Fruit fly (Drosophila melanogaster) whole organism, embryonic: ENCODE measurements around the gene vib.

Source experiments
- ATbp ChIP-seq: fragments of 200-800 bp; sonication (Bioruptor generic); optimal IDR thresholded peaks from 2 replicates; lab custom pipeline; 2017; ENCODE audit warnings: missing biosample characterization, mild to moderate bottlenecking, missing genetic modification characterization, missing genetic modification reagents
- Abd-B ChIP-seq: fragments of 200-800 bp; sonication (Bioruptor generic); optimal IDR thresholded peaks from 2 replicates; lab custom pipeline; 2018; ENCODE audit warnings: missing biosample characterization, mild to moderate bottlenecking, missing genetic modification characterization, moderate library complexity
- Antp ChIP-seq: fragments of 200-800 bp; sonication (Bioruptor generic); optimal IDR thresholded peaks from 3 replicates; lab custom pipeline; 2016; ENCODE audit warnings: missing biosample characterization, missing genetic modification characterization
- Awh ChIP-seq: fragments of 200-800 bp; sonication (Bioruptor generic); IDR thresholded peaks from 2 replicates; pipeline ENCODE4, ENCODE4 v1.3.6; 2022; ENCODE audit warnings: missing biosample characterization, missing genetic modification characterization
- CG10209 ChIP-seq: fragments of 200-800 bp; sonication (Bioruptor generic); optimal IDR thresholded peaks from 3 replicates; lab custom pipeline; 2017; ENCODE audit warnings: missing biosample characterization, mild to moderate bottlenecking, missing genetic modification characterization, missing genetic modification reagents
- CG10543 ChIP-seq: fragments of 200-800 bp; sonication (Bioruptor generic); optimal IDR thresholded peaks from 3 replicates; lab custom pipeline; 2017; ENCODE audit warnings: missing biosample characterization, mild to moderate bottlenecking, missing genetic modification characterization, moderate library complexity
- CG10959 ChIP-seq: fragments of 200-800 bp; sonication (Bioruptor generic); IDR thresholded peaks from 2 replicates; pipeline ENCODE4 v1.3.6; 2022; ENCODE audit warnings: missing biosample characterization, missing genetic modification characterization
- CG11723 ChIP-seq: fragments of 200-800 bp; sonication (Bioruptor generic); optimal IDR thresholded peaks from 2 replicates; lab custom pipeline; 2017; ENCODE audit warnings: missing biosample characterization, mild to moderate bottlenecking, missing genetic modification characterization
- CG12071 ChIP-seq: fragments of 200-800 bp; sonication (Bioruptor generic); optimal IDR thresholded peaks from 3 replicates; lab custom pipeline; 2018; ENCODE audit warnings: missing biosample characterization, mild to moderate bottlenecking, missing genetic modification characterization
- CG12744 ChIP-seq: fragments of 200-800 bp; sonication (Bioruptor generic); optimal IDR thresholded peaks from 2 replicates; lab custom pipeline; 2016; ENCODE audit warnings: missing biosample characterization, missing genetic modification characterization
- CG14014 ChIP-seq: fragments of 200-800 bp; sonication (Bioruptor generic); IDR thresholded peaks from 2 replicates; pipeline ENCODE4 v1.3.6; 2022; ENCODE audit warnings: missing biosample characterization, missing genetic modification characterization
- CG1603 ChIP-seq: fragments of 200-800 bp; sonication (Bioruptor generic); optimal IDR thresholded peaks from 2 replicates; lab custom pipeline; 2019; ENCODE audit warnings: missing biosample characterization, mild to moderate bottlenecking, missing genetic modification characterization, moderate library complexity
- CG16779 ChIP-seq: fragments of 200-800 bp; sonication (Bioruptor generic); IDR thresholded peaks from 2 replicates; pipeline ENCODE4 v1.3.6; 2022; ENCODE audit warnings: missing biosample characterization, missing genetic modification characterization
- CG17568 ChIP-seq: fragments of 200-800 bp; sonication (Bioruptor generic); optimal IDR thresholded peaks from 2 replicates; lab custom pipeline; 2018; ENCODE audit warnings: missing biosample characterization, mild to moderate bottlenecking, missing genetic modification characterization, moderate library complexity
- CG31388 ChIP-seq: fragments of 200-800 bp; sonication (Bioruptor generic); optimal IDR thresholded peaks from 2 replicates; lab custom pipeline; 2016; ENCODE audit warnings: missing biosample characterization, missing genetic modification characterization
- CG3407 ChIP-seq: fragments of 200-800 bp; sonication (Bioruptor generic); optimal IDR thresholded peaks from 2 replicates; lab custom pipeline; 2018; ENCODE audit warnings: missing biosample characterization, mild to moderate bottlenecking, missing genetic modification characterization
- CG4617 ChIP-seq: fragments of 200-800 bp; sonication (Bioruptor generic); optimal IDR thresholded peaks from 3 replicates; lab custom pipeline; 2016; ENCODE audit warnings: missing biosample characterization, missing genetic modification characterization, borderline replicate concordance
- Ets65A ChIP-seq: fragments of 200-800 bp; sonication (Bioruptor generic); peaks from one replicate; lab custom pipeline; 2016; ENCODE audit warnings: missing biosample characterization, missing genetic modification characterization
- Fer2 ChIP-seq: fragments of 200-800 bp; sonication (Bioruptor generic); optimal IDR thresholded peaks from 2 replicates; lab custom pipeline; 2018; ENCODE audit warnings: missing biosample characterization, mild to moderate bottlenecking, missing genetic modification characterization, moderate library complexity
- GATAe ChIP-seq: fragments of 200-800 bp; sonication (Bioruptor generic); conservative IDR thresholded peaks from 2 replicates; pipeline ENCODE4 v1.3.6; 2022; ENCODE audit warnings: missing biosample characterization, missing genetic modification characterization
- HHEX ChIP-seq: fragments of 200-800 bp; sonication (Bioruptor generic); optimal IDR thresholded peaks from 3 replicates; lab custom pipeline; 2017; ENCODE audit warnings: missing biosample characterization, mild to moderate bottlenecking, missing genetic modification characterization, missing genetic modification reagents
- Hmr ChIP-seq: fragments of 200-800 bp; sonication (Bioruptor generic); optimal IDR thresholded peaks from 3 replicates; lab custom pipeline; 2017; ENCODE audit warnings: mild to moderate bottlenecking, missing biosample characterization, missing genetic modification reagents, missing genetic modification characterization
- Hr78 ChIP-seq, 2 experiments: fragments of 200-800 bp in 1 of 2; fragments of >200 bp in 1 of 2; sonication (Bioruptor generic) in 1 of 2; optimal IDR thresholded peaks; 2 replicates each; lab custom pipeline; 2017 to 2019; ENCODE audit warnings: missing biosample characterization in 2 of 2, missing genetic modification characterization in 2 of 2, mild to moderate bottlenecking in 1 of 2, moderate library complexity in 1 of 2
- MTF-1 ChIP-seq: fragments of 200-800 bp; sonication (Bioruptor generic); optimal IDR thresholded peaks from 2 replicates; lab custom pipeline; 2018; ENCODE audit warnings: missing biosample characterization, mild to moderate bottlenecking, missing genetic modification characterization, borderline replicate concordance
- Med ChIP-seq: fragments of 200-800 bp; sonication (Bioruptor generic); peaks from one replicate; lab custom pipeline; 2016; ENCODE audit warnings: missing biosample characterization, missing genetic modification characterization, mild to moderate bottlenecking, inconsistent platforms, moderate library complexity
- Opbp ChIP-seq: fragments of 200-800 bp; sonication (Bioruptor generic); IDR thresholded peaks from 3 replicates; pipeline ENCODE4 v1.3.6; 2022; ENCODE audit warnings: missing biosample characterization, missing genetic modification characterization; ENCODE audit not compliant: partially characterized antibody
- Rfx ChIP-seq: fragments of 200-800 bp; sonication (Bioruptor generic); IDR thresholded peaks from 2 replicates; pipeline ENCODE4 v1.3.6; 2022; ENCODE audit warnings: missing biosample characterization, missing genetic modification characterization
- Vsx1 ChIP-seq: fragments of 200-800 bp; sonication (Bioruptor generic); optimal IDR thresholded peaks from 2 replicates; lab custom pipeline; 2017; ENCODE audit warnings: missing biosample characterization, mild to moderate bottlenecking, missing genetic modification characterization, missing genetic modification reagents
- dati ChIP-seq: fragments of 200-800 bp; sonication (Bioruptor generic); IDR thresholded peaks from 2 replicates; pipeline ENCODE4 v1.3.6; 2022; ENCODE audit warnings: missing biosample characterization, missing genetic modification characterization
- dmrt99B ChIP-seq: fragments of 200-800 bp; sonication (Bioruptor generic); optimal IDR thresholded peaks from 2 replicates; lab custom pipeline; 2018; ENCODE audit warnings: missing biosample characterization, mild to moderate bottlenecking, missing genetic modification characterization, moderate library complexity
- eyg ChIP-seq: fragments of 200-800 bp; sonication (Bioruptor generic); optimal IDR thresholded peaks from 3 replicates; lab custom pipeline; 2016; ENCODE audit warnings: missing biosample characterization, missing genetic modification characterization
- gcm2 ChIP-seq: fragments of 200-800 bp; sonication (Bioruptor generic); optimal IDR thresholded peaks from 2 replicates; lab custom pipeline; 2016; ENCODE audit warnings: missing biosample characterization, missing genetic modification characterization
- mam ChIP-seq: fragments of 200-800 bp; sonication (Bioruptor generic); optimal IDR thresholded peaks from 3 replicates; lab custom pipeline; 2016; ENCODE audit warnings: missing biosample characterization, missing genetic modification characterization
- pan ChIP-seq, 4 experiments: fragments of >200 bp in 3 of 4; fragments of 200-800 bp in 1 of 4; sonication (Bioruptor generic) in 1 of 4; optimal IDR thresholded peaks in 3 of 4; IDR thresholded peaks in 1 of 4; 2 replicates each; pipeline versions ENCODE4 v1.3.6 to Lab custom; 2017 to 2022; ENCODE audit warnings: missing biosample characterization in 2 of 4, missing genetic modification characterization in 2 of 4, mixed read lengths in 1 of 4
- scrt ChIP-seq: fragments of 200-800 bp; sonication (Bioruptor generic); optimal IDR thresholded peaks from 2 replicates; lab custom pipeline; 2018; ENCODE audit warnings: missing biosample characterization, mild to moderate bottlenecking, missing genetic modification characterization, moderate library complexity
- seq ChIP-seq: fragments of 200-800 bp; sonication (Bioruptor generic); IDR thresholded peaks from 2 replicates; pipeline ENCODE4 v1.3.6; 2022; ENCODE audit warnings: missing biosample characterization, missing genetic modification characterization
- sima ChIP-seq: fragments of 200-800 bp; sonication (Bioruptor generic); optimal IDR thresholded peaks from 2 replicates; lab custom pipeline; 2016; ENCODE audit warnings: missing biosample characterization, missing genetic modification characterization
- slbo ChIP-seq: fragments of 200-800 bp; sonication (Bioruptor generic); IDR thresholded peaks from 2 replicates; pipeline ENCODE4 v1.3.6; 2022; ENCODE audit warnings: missing biosample characterization, missing genetic modification characterization
- sug ChIP-seq: fragments of 200-800 bp; optimal IDR thresholded peaks from 2 replicates; lab custom pipeline; 2019; ENCODE audit warnings: missing biosample characterization, mild to moderate bottlenecking, missing genetic modification characterization, moderate library complexity
- tgo ChIP-seq: fragments of 200-800 bp; sonication (Bioruptor generic); IDR thresholded peaks from 3 replicates; pipeline ENCODE4 v1.3.6; 2022; ENCODE audit warnings: missing biosample characterization, missing genetic modification characterization
- unpg ChIP-seq: fragments of 200-800 bp; sonication (Bioruptor generic); optimal IDR thresholded peaks from 3 replicates; lab custom pipeline; 2018; ENCODE audit warnings: missing biosample characterization, mild to moderate bottlenecking, missing genetic modification characterization, moderate library complexity

The vib gene

DNA sequence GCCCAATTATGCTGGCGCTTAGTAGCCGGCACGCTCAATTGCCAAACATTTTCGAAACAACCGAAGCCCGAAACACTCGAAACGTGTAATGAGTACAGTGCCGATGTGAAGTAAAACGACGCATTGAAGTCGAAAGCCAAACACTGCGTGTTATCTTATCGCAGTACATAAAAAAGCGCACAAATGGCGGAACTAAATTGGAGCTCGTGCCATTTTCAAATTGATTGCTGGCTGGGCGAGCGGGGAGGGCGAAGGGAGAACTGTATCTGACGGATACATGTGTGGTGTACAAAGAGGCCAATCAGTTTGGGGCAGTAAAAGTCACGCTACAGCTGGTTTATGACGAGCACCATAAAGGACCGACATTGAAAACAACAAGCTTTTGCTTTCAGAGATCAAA lies 3.1 kb downstream of the vib start (continued):
- TF ChIP-seq HHEX (peak; percentile 36), gcm2 (GFP tag; lab: Kevin White, UChicago) (no peak), mam (GFP tag; lab: Kevin White, UChicago) (no peak), Rfx (GFP tag; lab: Robert Waterston, UW) (peak; percentile 19; the same call in 1 of the 2 replicates), CG1603 (tag; lab: Kevin White, UChicago) (no peak), Hmr (GFP tag; lab: Kevin White, UChicago) (peak; percentile 25), Antp (no peak), dmrt99B (tag; lab: Kevin White, UChicago) (no peak), CG10543 (GFP tag; lab: Kevin White, UChicago) (peak; percentile 74), Vsx1 (GFP tag; lab: Kevin White, UChicago) (peak; percentile 38), CG4617 (GFP tag; lab: Kevin White, UChicago) (no peak), GATAe (GFP tag; lab: Robert Waterston, UW) (peak; percentile 97), CG12071 (peak; percentile 48), sug (tag; lab: Kevin White, UChicago) (peak; percentile 92), sima (GFP tag; lab: Kevin White, UChicago) (no peak), dati (GFP tag; lab: Robert Waterston, UW) (no peak), seq (GFP tag; lab: Robert Waterston, UW) (peak; percentile 6; the same call in 1 of the 2 replicates), Fer2 (tag; lab: Kevin White, UChicago) (peak; percentile 18)

DNA sequence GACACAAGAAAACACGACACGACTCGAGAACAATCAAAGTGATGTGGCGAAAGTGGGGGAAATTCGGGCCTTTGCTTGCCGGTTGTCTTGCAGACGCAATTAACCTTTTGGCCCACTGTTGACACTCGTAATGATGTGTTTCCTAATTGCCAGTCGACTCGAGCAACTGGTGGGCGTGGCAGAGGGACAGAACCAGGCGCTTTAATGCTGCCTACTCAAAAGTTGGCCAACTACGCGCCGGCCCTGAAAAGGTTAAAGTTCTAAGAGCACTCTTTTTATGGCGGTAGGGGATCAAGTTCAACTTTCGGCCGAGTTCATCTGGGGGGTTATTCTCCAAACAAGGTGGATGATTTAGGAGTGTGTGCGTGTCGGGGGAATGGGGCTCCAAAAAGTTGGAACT lies 5.1 kb downstream of the vib start:
- TF ChIP-seq Hr78 (GFP tag; optimal IDR thresholded peaks at IDR 0.05; lab: Kevin White, UChicago) (peak in 1 of 2 experiments; percentile 53), Med (GFP tag; lab: Kevin White, UChicago) (peak; percentile 1), Ets65A (GFP tag; lab: Kevin White, UChicago) (peak; percentile 67), scrt (GFP tag; lab: Kevin White, UChicago) (peak; percentile 59), pan (optimal IDR thresholded peaks at IDR 0.05; lab: Kevin White, UChicago) (no peak), pan (GFP tag; optimal IDR thresholded peaks at IDR 0.05 in 1 of 2, IDR thresholded peaks at IDR 0.05 in 1 of 2) (peak in 1 of 2 experiments; percentile 12), CG16779 (GFP tag; lab: Robert Waterston, UW) (no peak)

- TF ChIP-seq tgo (GFP tag; lab: Robert Waterston, UW) (no peak), CG17568 (GFP tag; lab: Kevin White, UChicago) (no peak), Opbp (GFP tag; lab: Robert Waterston, UW) (no peak), Awh (GFP tag; lab: Robert Waterston, UW) (no peak), CG11723 (GFP tag; lab: Kevin White, UChicago) (no peak), Hr78 (GFP tag; optimal IDR thresholded peaks at IDR 0.05; lab: Kevin White, UChicago) (no peak), MTF-1 (GFP tag; lab: Kevin White, UChicago) (no peak), Rfx (GFP tag; lab: Robert Waterston, UW) (no peak), CG31388 (GFP tag; lab: Kevin White, UChicago) (no peak), ATbp (GFP tag; lab: Kevin White, UChicago) (no peak), CG10959 (GFP tag; lab: Robert Waterston, UW) (no peak), eyg (GFP tag; lab: Kevin White, UChicago) (no peak), CG12744 (GFP tag; lab: Kevin White, UChicago) (no peak), CG10209 (no peak), unpg (no peak), CG14014 (GFP tag; lab: Robert Waterston, UW) (no peak), CG3407 (no peak), Abd-B (GFP tag; lab: Kevin White, UChicago) (no peak), slbo (GFP tag; lab: Robert Waterston, UW) (no peak)
Measured at dm6 chr3R:19212545-19213176, 13.8 kb downstream of the vib start.
